Worm (Caenorhabditis elegans): ENCODE measurements around the gene lipl-5.

The lipl-5 gene

DNA sequence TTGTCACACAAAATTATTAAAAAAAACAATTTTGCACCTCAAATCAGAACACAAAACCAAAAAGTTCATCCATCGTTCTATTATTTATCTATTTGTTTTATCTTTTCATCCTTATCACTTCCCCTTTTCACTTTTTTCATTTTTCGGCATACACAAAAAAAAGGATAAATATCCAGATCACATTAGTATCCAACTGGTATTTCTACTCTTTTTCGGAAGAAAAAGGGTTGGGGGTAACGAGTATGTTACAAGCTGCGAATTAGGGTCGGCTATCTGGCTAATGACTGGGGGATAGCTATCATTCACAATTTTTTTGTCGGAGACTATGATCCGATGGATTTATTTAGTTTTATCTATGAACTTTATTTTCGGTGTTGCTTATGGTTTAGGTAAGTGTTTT, 15.5 kb upstream of the lipl-5 start, which contains the start of gene mltn-7:
Gene mltn-7 (plus strand): TSS at position 301 of the 400 bp plus-strand sequence.
- TF ChIP-seq blmp-1 (tag; optimal IDR thresholded peaks at IDR 0.05) = peak; percentile 15
- no peak for TF ChIP-seq C04F5.9 (tag; optimal IDR thresholded peaks at IDR 0.05)
- no peak for TF ChIP-seq nhr-71 (tag; optimal IDR thresholded peaks at IDR 0.05)

DNA sequence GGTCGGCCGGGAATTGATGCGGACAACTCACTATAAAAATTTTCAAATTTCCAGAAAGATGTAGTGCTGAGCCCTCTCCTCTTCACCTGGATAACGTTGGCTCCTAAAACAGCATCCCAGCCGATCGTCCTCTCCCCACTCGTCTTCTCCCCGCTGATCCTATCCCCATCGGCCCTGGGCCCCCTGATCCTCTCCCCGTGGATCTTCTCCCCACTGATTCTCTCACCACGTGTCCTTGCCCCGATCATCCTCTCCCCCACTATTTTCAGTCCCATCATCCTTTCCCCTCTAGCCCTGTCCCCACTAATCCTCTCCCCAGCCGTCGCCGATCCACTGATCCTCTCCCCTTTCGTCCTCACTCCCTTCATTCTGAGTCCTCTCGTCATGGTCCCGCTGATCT, 12.4 kb upstream of the lipl-5 start:
- TF ChIP-seq ama-1 (optimal IDR thresholded peaks at IDR 0.05) (no peak), dpl-1 (GFP tag; optimal IDR thresholded peaks at IDR 0.05) (no peak), unc-30 (tag; optimal IDR thresholded peaks at IDR 0.05) (no peak)

DNA sequence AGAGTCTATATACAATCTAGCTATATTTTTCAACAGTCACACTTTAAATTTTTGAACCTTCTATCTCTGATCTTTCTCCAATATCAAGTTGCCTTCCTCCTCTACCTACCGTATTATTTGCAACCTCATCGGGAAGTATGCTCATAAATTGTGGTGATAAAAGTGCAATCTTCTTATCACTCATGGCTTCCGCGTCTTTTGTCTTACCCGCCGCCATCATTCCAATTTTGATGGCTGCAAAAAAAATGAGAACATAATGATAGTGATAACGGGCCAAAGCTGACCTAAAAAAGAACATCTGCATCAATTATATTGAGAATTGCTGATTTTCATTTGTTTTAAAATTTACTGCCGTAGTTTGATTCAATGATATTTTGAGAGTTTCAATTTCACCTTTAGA, 8.8 kb upstream of the lipl-5 start:
- TF ChIP-seq elt-2 (tag; optimal IDR thresholded peaks at IDR 0.05) (no peak), efl-1 (optimal IDR thresholded peaks at IDR 0.05) (no peak), efl-1 (GFP tag; optimal IDR thresholded peaks at IDR 0.05 in 1 of 2) (peak in 1 of 2 experiments; percentile 35)

DNA sequence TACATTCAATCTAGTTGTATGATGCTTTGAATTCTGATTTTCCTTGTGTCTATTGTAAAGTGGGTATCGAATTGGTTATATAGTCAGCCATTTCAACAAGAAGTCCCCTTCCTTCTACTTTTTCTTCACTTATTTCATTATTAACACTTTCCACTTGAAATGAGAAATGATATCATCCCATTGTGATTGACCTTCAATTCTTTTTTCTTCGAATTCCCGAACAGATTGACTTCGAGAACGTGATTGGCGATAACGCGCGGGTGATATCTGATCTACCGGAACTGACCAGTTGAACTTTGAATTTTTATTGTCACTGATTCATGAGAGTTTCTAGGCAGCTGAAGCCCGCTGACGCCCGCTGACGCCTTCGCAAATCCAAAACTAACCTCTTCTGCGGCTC, 7.3 kb upstream of the lipl-5 start:
- no peak for TF ChIP-seq nhr-12 (tag; optimal IDR thresholded peaks at IDR 0.05)
- peak; percentile 34 for TF ChIP-seq blmp-1 (tag; optimal IDR thresholded peaks at IDR 0.05)
- peak; percentile 44 for TF ChIP-seq nhr-85 (tag)
- TF ChIP-seq hlh-17 (GFP tag; optimal IDR thresholded peaks at IDR 0.05; ENCODE audit: borderline replicate concordance) = no peak
- TF ChIP-seq snpc-4 (tag; optimal IDR thresholded peaks at IDR 0.05) = no peak
- peak; percentile 15 for TF ChIP-seq nhr-20 (tag; optimal IDR thresholded peaks at IDR 0.05)

DNA sequence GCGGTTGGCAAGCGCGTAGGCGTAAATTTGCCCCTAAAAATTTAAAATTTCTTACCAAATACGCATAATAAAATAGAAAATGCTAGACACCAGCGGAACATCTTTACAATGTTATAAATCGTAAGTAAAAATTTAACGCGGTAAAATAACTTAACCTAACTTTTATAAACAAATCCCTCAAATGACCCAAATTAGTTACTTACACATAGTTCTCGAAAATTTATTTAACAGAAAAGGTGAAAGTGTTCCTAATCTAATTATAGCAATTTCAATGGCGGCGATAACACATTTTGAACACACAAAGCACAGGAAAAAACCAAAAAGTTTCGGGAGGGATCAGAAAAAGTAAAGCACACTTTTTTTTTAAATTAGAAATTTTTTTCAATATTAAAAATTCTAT, 5.4 kb upstream of the lipl-5 start, which contains the start of gene mltn-8:
Gene mltn-8 (minus strand): TSS at position 101 of the 400 bp plus-strand sequence.
- TF ChIP-seq mep-1 (tag; optimal IDR thresholded peaks at IDR 0.05) = no peak
- no peak for TF ChIP-seq skn-1 (tag; optimal IDR thresholded peaks at IDR 0.05)
- no peak for TF ChIP-seq grh-1 (GFP tag; IDR thresholded peaks at IDR 0.05)
- TF ChIP-seq egl-13 (tag; optimal IDR thresholded peaks at IDR 0.05) = no peak
- TF ChIP-seq hpl-2 (GFP tag; optimal IDR thresholded peaks at IDR 0.05) = no peak
- no peak for TF ChIP-seq elt-3 (tag; optimal IDR thresholded peaks at IDR 0.05)
- no peak for TF ChIP-seq isw-1 (GFP tag; IDR thresholded peaks at IDR 0.05)

DNA sequence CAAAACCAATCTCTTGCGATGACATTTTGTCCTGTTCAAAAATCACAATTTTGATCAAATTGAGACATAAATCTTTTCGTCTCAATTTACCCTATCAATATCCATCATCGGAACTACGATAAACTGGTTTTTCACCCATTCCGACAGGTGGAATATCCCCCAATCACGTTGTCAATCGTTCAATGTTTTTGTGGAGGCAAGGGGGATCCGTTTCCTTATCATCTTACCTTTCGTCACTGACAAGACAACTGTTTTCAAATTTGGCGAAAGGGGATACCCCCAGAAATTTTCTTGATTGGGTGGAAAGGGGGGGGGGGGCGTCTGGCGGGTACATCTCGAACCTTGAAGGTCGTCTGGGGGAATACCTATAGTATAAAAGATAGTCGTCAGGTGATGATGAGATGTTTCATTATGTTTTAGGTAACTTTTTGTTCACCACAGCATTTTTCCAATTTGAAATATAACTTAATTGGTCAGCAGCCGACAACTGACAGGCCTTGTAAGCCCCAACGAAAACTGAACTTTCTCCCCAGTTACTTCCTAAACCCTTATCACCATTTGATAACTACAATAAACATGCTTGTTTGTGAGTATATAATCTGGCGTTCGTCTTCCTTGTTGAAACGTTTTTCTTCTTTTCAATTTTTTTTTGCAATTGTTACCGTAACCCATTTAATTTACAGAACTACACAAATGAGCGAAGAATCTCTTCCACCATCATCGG, 4.2 kb upstream of the lipl-5 start, which contains the start of gene ZK6.8:
Gene ZK6.8 (plus strand): TSS at position 682 of the 724 bp plus-strand sequence.
- TF ChIP-seq nhr-47 (tag; optimal IDR thresholded peaks at IDR 0.05) (peak; percentile 51), pax-3 (tag; optimal IDR thresholded peaks at IDR 0.05) (no peak), pag-3 (tag; optimal IDR thresholded peaks at IDR 0.05; ENCODE audit: borderline replicate concordance, insufficient read depth) (no peak), lin-35 (GFP tag; optimal IDR thresholded peaks at IDR 0.05) (peak in 1 of 2 experiments; percentile 67), hlh-4 (tag; optimal IDR thresholded peaks at IDR 0.05) (no peak), ceh-63 (GFP tag; optimal IDR thresholded peaks at IDR 0.05) (no peak), efl-3 (GFP tag; optimal IDR thresholded peaks at IDR 0.05) (no peak), fkh-4 (tag; optimal IDR thresholded peaks at IDR 0.05; ENCODE audit: borderline replicate concordance) (no peak), Y116A8C.19 (tag; optimal IDR thresholded peaks at IDR 0.05; ENCODE audit: borderline replicate concordance) (no peak), grh-1 (GFP tag; IDR thresholded peaks at IDR 0.05) (peak; percentile 93), dsc-1 (tag; optimal IDR thresholded peaks at IDR 0.05) (no peak), nhr-19 (GFP tag; conservative IDR thresholded peaks at IDR 0.05) (peak; percentile 79), F16B12.6 (tag; optimal IDR thresholded peaks at IDR 0.05) (no peak), unc-98 (GFP tag; IDR thresholded peaks at IDR 0.05) (no peak), alr-1 (tag; optimal IDR thresholded peaks at IDR 0.05; ENCODE audit: borderline replicate concordance) (no peak), unc-86 (tag; optimal IDR thresholded peaks at IDR 0.05) (no peak), mab-9 (GFP tag; IDR thresholded peaks at IDR 0.05) (no peak), lir-3 (tag; optimal IDR thresholded peaks at IDR 0.05; ENCODE audit: poor library complexity) (no peak), fkh-8 (tag; optimal IDR thresholded peaks at IDR 0.05) (no peak), nhr-77 (tag; optimal IDR thresholded peaks at IDR 0.05) (no peak), sup-37 (GFP tag; optimal IDR thresholded peaks at IDR 0.05) (no peak), nhr-11 (tag; optimal IDR thresholded peaks at IDR 0.05) (no peak), skn-1 (tag; optimal IDR thresholded peaks at IDR 0.05) (peak; percentile 20), ama-1 (optimal IDR thresholded peaks at IDR 0.05) (no peak)

All from whole organism, L1 larva.